Worm (Caenorhabditis elegans): ENCODE data around the gene lgc-54.

- no peak for TF ChIP-seq dao-5 (tag; optimal IDR thresholded peaks at IDR 0.05)
- TF ChIP-seq him-1 (tag; optimal IDR thresholded peaks at IDR 0.05): no peak
Measured at ce11 chrV:6842437-6842836, 4.0 kb downstream of the lgc-54 start, which contains the start of gene T15B7.1.

Measured in whole organism, L4/young adult.